Worm (Caenorhabditis elegans): ENCODE data around the gene D2062.4.
"Not testable (repeated sequence)": the region's sequence is repeated elsewhere in the genome, so short reads cannot be mapped to it uniquely, and the experiment has no call there.

The D2062.4 gene

ce11 chrII:2612278-2612677, 10.9 kb upstream of the D2062.4 start, which contains the start of gene D2062.13:
Gene D2062.13 (plus strand): TSS chrII:2612578.
- not testable (repeated sequence) for TF ChIP-seq T22C8.4 (GFP tag; IDR thresholded peaks at IDR 0.05); flt-1 (GFP tag; IDR thresholded peaks at IDR 0.05); cog-1 (tag; optimal IDR thresholded peaks at IDR 0.05)

ce11 chrII:2616634-2617033, 6.6 kb upstream of the D2062.4 start, which contains the start of gene msrp-5:
Gene msrp-5 (plus strand): TSS chrII:2616934.
- TF ChIP-seq flt-1 (GFP tag; IDR thresholded peaks at IDR 0.05); klf-2 (GFP tag; conservative IDR thresholded peaks at IDR 0.05); med-1 (GFP tag; optimal IDR thresholded peaks at IDR 0.05; ENCODE audit: insufficient read depth): not testable (repeated sequence)

ce11 chrII:2619148-2619547, 4.1 kb upstream of the D2062.4 start, which contains the start of gene msrp-6:
Gene msrp-6 (plus strand): TSS chrII:2619448.
- TF ChIP-seq med-1 (GFP tag; optimal IDR thresholded peaks at IDR 0.05; ENCODE audit: insufficient read depth); T22C8.4 (GFP tag; IDR thresholded peaks at IDR 0.05); ref-1 (GFP tag; conservative IDR thresholded peaks at IDR 0.05): not testable (repeated sequence)

ce11 chrII:2622480-2622879, 722 bp upstream of the D2062.4 start, which contains the start of gene D2062.5:
Gene D2062.5 (plus strand): TSS chrII:2622780.
- TF ChIP-seq flt-1 (GFP tag; IDR thresholded peaks at IDR 0.05), result no peak
- TF ChIP-seq klf-2 (GFP tag; conservative IDR thresholded peaks at IDR 0.05), result no peak
- TF ChIP-seq med-1 (GFP tag; optimal IDR thresholded peaks at IDR 0.05; ENCODE audit: insufficient read depth), result no peak

- TF ChIP-seq ztf-29 (GFP tag; IDR thresholded peaks at IDR 0.05) (no peak), med-1 (GFP tag; optimal IDR thresholded peaks at IDR 0.05; ENCODE audit: insufficient read depth) (no peak), T22C8.4 (GFP tag; IDR thresholded peaks at IDR 0.05) (no peak), klf-2 (GFP tag; conservative IDR thresholded peaks at IDR 0.05) (no peak), ztf-23 (GFP tag; IDR thresholded peaks at IDR 0.05) (no peak), cog-1 (tag; optimal IDR thresholded peaks at IDR 0.05) (no peak), tab-1 (GFP tag; IDR thresholded peaks at IDR 0.05) (no peak), flt-1 (GFP tag; IDR thresholded peaks at IDR 0.05) (no peak), ref-1 (GFP tag; conservative IDR thresholded peaks at IDR 0.05) (no peak)
Observed at ce11 chrII:2624792-2625191, 1.6 kb downstream of the D2062.4 start, which contains the start of gene lgc-28. Gene lgc-28 (plus strand): TSS chrII:2625092.

- TF ChIP-seq klf-2 (GFP tag; conservative IDR thresholded peaks at IDR 0.05) (no peak), tab-1 (GFP tag; IDR thresholded peaks at IDR 0.05) (no peak), T22C8.4 (GFP tag; IDR thresholded peaks at IDR 0.05) (no peak), flt-1 (GFP tag; IDR thresholded peaks at IDR 0.05) (no peak), ref-1 (GFP tag; conservative IDR thresholded peaks at IDR 0.05) (no peak), ztf-29 (GFP tag; IDR thresholded peaks at IDR 0.05) (no peak), med-1 (GFP tag; optimal IDR thresholded peaks at IDR 0.05; ENCODE audit: insufficient read depth) (no peak), cog-1 (tag; optimal IDR thresholded peaks at IDR 0.05) (no peak), ztf-23 (GFP tag; IDR thresholded peaks at IDR 0.05) (no peak)
Observed at ce11 chrII:2627154-2627799, 4.1 kb downstream of the D2062.4 start, which contains the start of gene sri-71. Gene sri-71 (plus strand): TSS chrII:2627749.

- TF ChIP-seq flt-1 (GFP tag; IDR thresholded peaks at IDR 0.05) (peak; percentile 44; the same call in 1 of the 2 replicates), klf-2 (GFP tag; conservative IDR thresholded peaks at IDR 0.05) (no peak)
Observed at ce11 chrII:2628401-2628800, 5.2 kb downstream of the D2062.4 start.

ce11 chrII:2629270-2629669, 6.1 kb downstream of the D2062.4 start, which contains the start of gene sri-37:
Gene sri-37 (plus strand): TSS chrII:2629570.
- no peak for TF ChIP-seq ztf-23 (GFP tag; IDR thresholded peaks at IDR 0.05)
- TF ChIP-seq cog-1 (tag; optimal IDR thresholded peaks at IDR 0.05), result no peak
- TF ChIP-seq tab-1 (GFP tag; IDR thresholded peaks at IDR 0.05), result no peak
- TF ChIP-seq klf-2 (GFP tag; conservative IDR thresholded peaks at IDR 0.05), result no peak
- no peak for TF ChIP-seq flt-1 (GFP tag; IDR thresholded peaks at IDR 0.05)
- no peak for TF ChIP-seq med-1 (GFP tag; optimal IDR thresholded peaks at IDR 0.05; ENCODE audit: insufficient read depth)
- no peak for TF ChIP-seq T22C8.4 (GFP tag; IDR thresholded peaks at IDR 0.05)
- TF ChIP-seq ref-1 (GFP tag; conservative IDR thresholded peaks at IDR 0.05), result no peak
- TF ChIP-seq ztf-29 (GFP tag; IDR thresholded peaks at IDR 0.05), result no peak

- TF ChIP-seq tab-1 (GFP tag; IDR thresholded peaks at IDR 0.05) (no peak), klf-2 (GFP tag; conservative IDR thresholded peaks at IDR 0.05) (no peak), flt-1 (GFP tag; IDR thresholded peaks at IDR 0.05) (no peak), ref-1 (GFP tag; conservative IDR thresholded peaks at IDR 0.05) (no peak), ztf-29 (GFP tag; IDR thresholded peaks at IDR 0.05) (no peak), cog-1 (tag; optimal IDR thresholded peaks at IDR 0.05) (no peak), ztf-23 (GFP tag; IDR thresholded peaks at IDR 0.05) (no peak), T22C8.4 (GFP tag; IDR thresholded peaks at IDR 0.05) (no peak), med-1 (GFP tag; optimal IDR thresholded peaks at IDR 0.05; ENCODE audit: insufficient read depth) (no peak)
Observed at ce11 chrII:2631169-2631568, 8.0 kb downstream of the D2062.4 start, which contains the start of gene D2062.1. Gene D2062.1 (plus strand): TSS chrII:2631469.

- TF ChIP-seq tab-1 (GFP tag; IDR thresholded peaks at IDR 0.05) (no peak), flt-1 (GFP tag; IDR thresholded peaks at IDR 0.05) (no peak), cog-1 (tag; optimal IDR thresholded peaks at IDR 0.05) (no peak), ref-1 (GFP tag; conservative IDR thresholded peaks at IDR 0.05) (no peak), med-1 (GFP tag; optimal IDR thresholded peaks at IDR 0.05; ENCODE audit: insufficient read depth) (no peak), ztf-23 (GFP tag; IDR thresholded peaks at IDR 0.05) (no peak), ztf-29 (GFP tag; IDR thresholded peaks at IDR 0.05) (no peak), T22C8.4 (GFP tag; IDR thresholded peaks at IDR 0.05) (no peak), klf-2 (GFP tag; conservative IDR thresholded peaks at IDR 0.05) (no peak)
Observed at ce11 chrII:2637359-2637758, 14.2 kb downstream of the D2062.4 start, which contains the start of gene F22E5.21. Gene F22E5.21 (minus strand): TSS chrII:2637459.
